Worm (Caenorhabditis elegans) whole organism, young adult: ENCODE measurements around the gene cyp-44A1.

Experiments used
- B0261.1 ChIP-seq: sonication (generic microtip); optimal IDR thresholded peaks from 2 replicates; lab custom pipeline; 2016; ENCODE audit warnings: mild to moderate bottlenecking, missing genetic modification characterization, moderate library complexity, missing compliant biosample characterization
- C06A6.2 ChIP-seq: fragments of 200-800 bp; sonication (Bioruptor generic); conservative IDR thresholded peaks from 2 replicates; pipeline ENCODE4 v1.3.6; 2022; ENCODE audit warnings: missing genetic modification characterization, missing compliant biosample characterization
- C17E4.6 ChIP-seq: fragments of 200-800 bp; sonication (Bioruptor generic); IDR thresholded peaks from 2 replicates; pipeline ENCODE4 v1.3.6; 2022; ENCODE audit warnings: missing genetic modification reagents, missing genetic modification characterization, missing compliant biosample characterization
- K12H6.12 ChIP-seq: fragments of 200-800 bp; sonication (Bioruptor generic); optimal IDR thresholded peaks from 2 replicates; lab custom pipeline; 2018; ENCODE audit warnings: mild to moderate bottlenecking, missing genetic modification characterization, missing compliant biosample characterization
- T26A5.8 ChIP-seq: sonication (generic microtip); optimal IDR thresholded peaks from 2 replicates; lab custom pipeline; 2016; ENCODE audit warnings: missing genetic modification characterization, missing compliant biosample characterization
- Y56A3A.18 ChIP-seq: fragments of 200-800 bp; sonication (Bioruptor generic); IDR thresholded peaks from 2 replicates; pipeline ENCODE4 v1.3.6; 2022; ENCODE audit warnings: missing genetic modification reagents, missing genetic modification characterization, missing compliant biosample characterization
- ZK185.1 ChIP-seq: sonication (generic microtip); optimal IDR thresholded peaks from 2 replicates; lab custom pipeline; 2016; ENCODE audit warnings: mild to moderate bottlenecking, missing genetic modification characterization, missing compliant biosample characterization; ENCODE audit not compliant: poor library complexity, severe bottlenecking
- ama-1 ChIP-seq, 3 experiments: fragments of 150-350 bp in 1 of 3; sonication (generic microtip) in 2 of 3; optimal IDR thresholded peaks; 2 replicates each; lab custom pipeline; 2014 to 2018; ENCODE audit warnings: missing biosample characterization in 2 of 3, missing genetic modification characterization in 2 of 3, missing genetic modification reagents in 2 of 3
- bed-1 ChIP-seq: fragments of 200-800 bp; sonication (Bioruptor generic); IDR thresholded peaks from 2 replicates; pipeline ENCODE4 v1.3.6; 2022; ENCODE audit warnings: missing genetic modification reagents, missing genetic modification characterization, missing compliant biosample characterization
- ceh-58 ChIP-seq: fragments of 200-800 bp; sonication (Bioruptor generic); IDR thresholded peaks from 2 replicates; pipeline ENCODE4 v1.3.6; 2022; ENCODE audit warnings: missing genetic modification characterization, missing compliant biosample characterization
- dox-1 ChIP-seq: fragments of 200-800 bp; sonication (Bioruptor generic); IDR thresholded peaks from 2 replicates; pipeline ENCODE4 v1.3.6; 2022; ENCODE audit warnings: missing genetic modification reagents, missing genetic modification characterization, missing compliant biosample characterization
- egl-44 ChIP-seq: fragments of 200-800 bp; sonication (Bioruptor generic); IDR thresholded peaks from 2 replicates; pipeline ENCODE4 v1.3.6; 2022; ENCODE audit warnings: missing genetic modification reagents, missing genetic modification characterization, missing compliant biosample characterization
- ekl-4 ChIP-seq: fragments of 200-800 bp; sonication (Bioruptor generic); IDR thresholded peaks from 2 replicates; pipeline ENCODE4 v1.3.6; 2022; ENCODE audit warnings: missing genetic modification reagents, missing genetic modification characterization, missing compliant biosample characterization
- lag-1 ChIP-seq: fragments of 200-800 bp; sonication (Bioruptor generic); IDR thresholded peaks from 2 replicates; pipeline ENCODE4 v1.3.6; 2022; ENCODE audit warnings: missing genetic modification reagents, missing genetic modification characterization, missing compliant biosample characterization
- let-607 ChIP-seq, 2 experiments: fragments of 200-800 bp in 1 of 2; sonication (Bioruptor generic) in 1 of 2; sonication (generic microtip) in 1 of 2; optimal IDR thresholded peaks; 2 replicates each; lab custom pipeline; 2016 to 2018; ENCODE audit warnings: mild to moderate bottlenecking in 2 of 2, missing compliant biosample characterization in 2 of 2, missing genetic modification characterization in 2 of 2, moderate library complexity in 2 of 2, missing genotype in 1 of 2
- lin-54 ChIP-seq: fragments of 200-800 bp; sonication (Bioruptor generic); optimal IDR thresholded peaks from 2 replicates; lab custom pipeline; 2018; ENCODE audit warnings: mild to moderate bottlenecking, missing genetic modification characterization, missing compliant biosample characterization
- lsy-27 ChIP-seq: sonication (generic microtip); optimal IDR thresholded peaks from 2 replicates; lab custom pipeline; 2017; ENCODE audit warnings: missing genetic modification characterization, mild to moderate bottlenecking, missing compliant biosample characterization, antibody characterized with exemption, missing genotype, borderline replicate concordance; ENCODE audit not compliant: insufficient read depth
- madf-10 ChIP-seq: sonication (generic microtip); optimal IDR thresholded peaks from 2 replicates; lab custom pipeline; 2016; ENCODE audit warnings: mild to moderate bottlenecking, missing genetic modification characterization, missing compliant biosample characterization
- nfya-2 ChIP-seq: fragments of 200-800 bp; sonication (Bioruptor generic); IDR thresholded peaks from 2 replicates; pipeline ENCODE4 v1.3.6; 2022; ENCODE audit warnings: missing genetic modification reagents, missing genetic modification characterization, missing compliant biosample characterization
- nhr-120 ChIP-seq: fragments of 200-800 bp; sonication (Bioruptor generic); IDR thresholded peaks from 2 replicates; pipeline ENCODE4 v1.3.6; 2022; ENCODE audit warnings: missing genetic modification characterization, missing compliant biosample characterization
- pbrm-1 ChIP-seq: fragments of 200-800 bp; sonication (Bioruptor generic); IDR thresholded peaks from 2 replicates; pipeline ENCODE4 v1.3.6; 2022; ENCODE audit warnings: missing genetic modification reagents, missing genetic modification characterization, missing compliant biosample characterization
- rpc-1 ChIP-seq, 2 experiments: fragments of 150-350 bp in 1 of 2; sonication (generic microtip) in 1 of 2; optimal IDR thresholded peaks; 2 replicates each; lab custom pipeline; 2014 to 2018; ENCODE audit warnings: missing biosample characterization in 1 of 2, missing genetic modification characterization in 1 of 2, missing genetic modification reagents in 1 of 2, missing genotype in 1 of 2
- sea-2 ChIP-seq: fragments of 200-800 bp; sonication (Bioruptor generic); IDR thresholded peaks from 2 replicates; pipeline ENCODE4 v1.3.6; 2022; ENCODE audit warnings: missing genetic modification characterization, missing compliant biosample characterization
- snpc-1.3 ChIP-seq: sonication (generic microtip); optimal IDR thresholded peaks from 2 replicates; lab custom pipeline; 2017; ENCODE audit warnings: missing genetic modification characterization, mild to moderate bottlenecking, missing compliant biosample characterization, antibody characterized with exemption, moderate library complexity, missing genotype, missing genetic modification reagents; ENCODE audit not compliant: insufficient read depth
- snpc-4 ChIP-seq, 5 experiments: fragments of 150-350 bp in 1 of 5; sonication (generic microtip) in 4 of 5; optimal IDR thresholded peaks; 2 replicates each; lab custom pipeline; 2014 to 2018; ENCODE audit warnings: missing genetic modification characterization in 5 of 5, missing biosample characterization in 3 of 5, antibody characterized with exemption in 2 of 5, mild to moderate bottlenecking in 2 of 5, missing compliant biosample characterization in 2 of 5, missing genotype in 2 of 5, moderate library complexity in 2 of 5, missing genetic modification reagents in 1 of 5
- somi-1 ChIP-seq: fragments of 200-800 bp; sonication (Bioruptor generic); optimal IDR thresholded peaks from 2 replicates; lab custom pipeline; 2018; ENCODE audit warnings: mild to moderate bottlenecking, missing genetic modification characterization, missing compliant biosample characterization
- sptf-2 ChIP-seq: fragments of 200-800 bp; sonication (Bioruptor generic); optimal IDR thresholded peaks from 2 replicates; lab custom pipeline; 2018; ENCODE audit warnings: mild to moderate bottlenecking, missing genetic modification characterization, missing compliant biosample characterization
- tbp1 ChIP-seq: fragments of 200-800 bp; sonication (Bioruptor generic); optimal IDR thresholded peaks from 2 replicates; lab custom pipeline; 2018; ENCODE audit warnings: mild to moderate bottlenecking, missing genetic modification characterization, missing compliant biosample characterization
- unc-130 ChIP-seq: sonication (generic microtip); optimal IDR thresholded peaks from 2 replicates; lab custom pipeline; 2016; ENCODE audit warnings: missing genetic modification reagents, missing genetic modification characterization, missing compliant biosample characterization
- xnd-1 ChIP-seq: sonication (generic microtip); optimal IDR thresholded peaks from 2 replicates; lab custom pipeline; 2016; ENCODE audit warnings: missing genotype, missing genetic modification reagents, missing genetic modification characterization, missing compliant biosample characterization
- zim-3 ChIP-seq: sonication (generic microtip); optimal IDR thresholded peaks from 2 replicates; lab custom pipeline; 2017; ENCODE audit warnings: mild to moderate bottlenecking, missing genetic modification characterization, moderate library complexity, missing compliant biosample characterization
- ztf-18 ChIP-seq: sonication (generic microtip); optimal IDR thresholded peaks from 2 replicates; lab custom pipeline; 2016; ENCODE audit warnings: missing genotype, mild to moderate bottlenecking, missing genetic modification characterization, missing compliant biosample characterization

cyp-44A1 gene

ce11 chrII:5544145-5544515 lies 40.3 kb downstream of the cyp-44A1 start (continued):
- TF ChIP-seq tbp1: peak; percentile 74
- no peak for TF ChIP-seq Y56A3A.18 (GFP tag; lab: Robert Waterston, UW)
- no peak for TF ChIP-seq sea-2 (GFP tag; lab: Robert Waterston, UW)
- no peak for TF ChIP-seq lag-1 (GFP tag; lab: Robert Waterston, UW)
- peak; percentile 14; the same call in 1 of the 2 replicates for TF ChIP-seq dox-1 (GFP tag; lab: Robert Waterston, UW)
- TF ChIP-seq ama-1 (optimal IDR thresholded peaks at IDR 0.05; lab: Kevin White, UChicago): peak; percentile 98
- TF ChIP-seq ama-1 (GFP tag; optimal IDR thresholded peaks at IDR 0.05; lab: Kevin White, UChicago): no peak
- TF ChIP-seq unc-130 (GFP tag; lab: Kevin White, UChicago): no peak
- no peak for TF ChIP-seq xnd-1
- TF ChIP-seq egl-44 (GFP tag; lab: Robert Waterston, UW): peak; percentile 62; the same call in 1 of the 2 replicates
- peak; percentile 78 for TF ChIP-seq C06A6.2 (GFP tag; lab: Robert Waterston, UW)
- no peak for TF ChIP-seq ceh-58 (GFP tag; lab: Robert Waterston, UW)

- TF ChIP-seq C06A6.2 (GFP tag; lab: Robert Waterston, UW) (no peak), ZK185.1 (peak; percentile 29)
These were observed 40.9 kb downstream of the cyp-44A1 start, which contains the start of gene ins-13 for ce11 chrII:5544764-5545163. Gene ins-13, minus strand, starts transcription at chrII:5544864.

- TF ChIP-seq snpc-4 (GFP tag; optimal IDR thresholded peaks at IDR 0.05; lab: Kevin White, UChicago) (no peak), snpc-4 (tag; optimal IDR thresholded peaks at IDR 0.05; lab: Kevin White, UChicago) (peak in 2 of 4 experiments; percentile 3 to 50), lin-54 (no peak)
These were observed 43.6 kb downstream of the cyp-44A1 start, which contains the start of gene acdh-2 for ce11 chrII:5547442-5547894. Gene acdh-2, minus strand, starts transcription at chrII:5547492.

ce11 chrII:5549746-5550145 lies 45.9 kb downstream of the cyp-44A1 start, which contains the start of gene C17C3.6:
Gene C17C3.6, plus strand, starts transcription at chrII:5550046.
- TF ChIP-seq bed-1 (GFP tag; lab: Robert Waterston, UW): no peak
- no peak for TF ChIP-seq lin-54
- TF ChIP-seq T26A5.8 (tag; lab: Kevin White, UChicago): no peak
- no peak for TF ChIP-seq nfya-2 (GFP tag; lab: Robert Waterston, UW)
- no peak for TF ChIP-seq pbrm-1 (GFP tag; lab: Robert Waterston, UW)
- no peak for TF ChIP-seq ztf-18 (tag; lab: Kevin White, UChicago)
- no peak for TF ChIP-seq K12H6.12 (tag; lab: Kevin White, UChicago)
- TF ChIP-seq rpc-1 (optimal IDR thresholded peaks at IDR 0.05; lab: Kevin White, UChicago): no peak
- TF ChIP-seq rpc-1 (tag; optimal IDR thresholded peaks at IDR 0.05; lab: Kevin White, UChicago): no peak
- no peak for TF ChIP-seq lsy-27 (tag; lab: Kevin White, UChicago)
- no peak for TF ChIP-seq sea-2 (GFP tag; lab: Robert Waterston, UW)
- no peak for TF ChIP-seq sptf-2 (GFP tag; lab: Kevin White, UChicago)
- no peak for TF ChIP-seq snpc-1.3 (tag; lab: Kevin White, UChicago)
- no peak for TF ChIP-seq B0261.1 (tag; lab: Kevin White, UChicago)
- TF ChIP-seq C17E4.6: no peak
- no peak for TF ChIP-seq let-607 (tag; optimal IDR thresholded peaks at IDR 0.05; lab: Kevin White, UChicago)
- no peak for TF ChIP-seq madf-10
- no peak for TF ChIP-seq somi-1 (GFP tag; lab: Kevin White, UChicago)
- TF ChIP-seq zim-3: no peak

- TF ChIP-seq ekl-4 (GFP tag; lab: Robert Waterston, UW) (no peak), bed-1 (GFP tag; lab: Robert Waterston, UW) (no peak), nhr-120 (GFP tag; lab: Robert Waterston, UW) (no peak)
- TF ChIP-seq, all 124 proteins: peak for 0
These were observed 47.7 kb downstream of the cyp-44A1 start, which contains the start of gene C17C3.5 for ce11 chrII:5551517-5551916. Gene C17C3.5, plus strand, starts transcription at chrII:5551817.
